Worm (Caenorhabditis elegans) whole organism, L4 larva: Measurements from ENCODE around the gene aman-1.

Experiments
- F49E8.2 ChIP-seq: sonication (generic microtip); optimal IDR thresholded peaks from 2 replicates; lab custom pipeline; 2016; ENCODE audit warnings: missing compliant biosample characterization, mild to moderate bottlenecking, missing genetic modification characterization, borderline replicate concordance
- T26A8.4 ChIP-seq: fragments of 200-800 bp; sonication (Bioruptor generic); IDR thresholded peaks from 2 replicates; pipeline ENCODE4 v1.3.6; 2022; ENCODE audit warnings: missing genetic modification characterization, missing compliant biosample characterization
- Y105C5A.15 ChIP-seq: fragments of 200-800 bp; sonication (Bioruptor generic); IDR thresholded peaks from 2 replicates; pipeline ENCODE4 v1.3.6; 2022; ENCODE audit warnings: missing genetic modification characterization, missing compliant biosample characterization
- Y5F2A.4 ChIP-seq: fragments of 200-800 bp; sonication (Bioruptor generic); optimal IDR thresholded peaks from 2 replicates; lab custom pipeline; 2018; ENCODE audit warnings: mild to moderate bottlenecking, missing genetic modification characterization, missing compliant biosample characterization
- ZK337.2 ChIP-seq: fragments of 200-800 bp; sonication (Bioruptor generic); IDR thresholded peaks from 2 replicates; pipeline ENCODE4 v1.3.6; 2022; ENCODE audit warnings: missing genetic modification reagents, missing genetic modification characterization, missing compliant biosample characterization
- aly-2 ChIP-seq: sonication (generic microtip); optimal IDR thresholded peaks from 2 replicates; lab custom pipeline; 2018; ENCODE audit warnings: missing biosample characterization, missing genetic modification characterization
- ama-1 ChIP-seq: fragments of 150-350 bp; optimal IDR thresholded peaks from 2 replicates; lab custom pipeline; 2014; ENCODE audit warnings: inconsistent platforms, mixed read lengths
- ceh-20 ChIP-seq: fragments of 200-800 bp; sonication (Bioruptor generic); IDR thresholded peaks from 2 replicates; pipeline ENCODE4 v1.3.6; 2022; ENCODE audit warnings: missing genetic modification reagents, missing genetic modification characterization, missing compliant biosample characterization
- ceh-82 ChIP-seq: sonication (generic microtip); optimal IDR thresholded peaks from 2 replicates; lab custom pipeline; 2017; ENCODE audit warnings: missing biosample characterization, missing genetic modification characterization
- ces-1 ChIP-seq: fragments of 150-350 bp; sonication (generic microtip); optimal IDR thresholded peaks from 4 replicates; lab custom pipeline; 2014; ENCODE audit warnings: missing biosample characterization, missing genetic modification reagents, missing genetic modification characterization
- daf-16 ChIP-seq, 3 experiments: sonication (generic microtip); optimal IDR thresholded peaks; 2 replicates each; lab custom pipeline; 2016 to 2017; ENCODE audit warnings: missing genetic modification characterization in 3 of 3, missing genetic modification reagents in 3 of 3, mild to moderate bottlenecking in 2 of 3, missing compliant biosample characterization in 2 of 3, missing biosample characterization in 1 of 3, moderate library complexity in 1 of 3
- daf-8 ChIP-seq: fragments of 200-800 bp; sonication (Bioruptor generic); IDR thresholded peaks from 2 replicates; pipeline ENCODE4 v1.3.6; 2022; ENCODE audit warnings: missing genetic modification characterization, missing compliant biosample characterization
- dve-1 ChIP-seq: sonication (generic microtip); optimal IDR thresholded peaks from 2 replicates; lab custom pipeline; 2017; ENCODE audit warnings: antibody characterized with exemption, mild to moderate bottlenecking, missing genetic modification characterization, missing compliant biosample characterization; ENCODE audit not compliant: insufficient read depth
- fos-1 ChIP-seq: fragments of 150-350 bp; optimal IDR thresholded peaks from 2 replicates; lab custom pipeline; 2014; ENCODE audit warnings: missing biosample characterization, missing genetic modification characterization
- hif-1 ChIP-seq, 2 experiments: sonication (generic microtip); optimal IDR thresholded peaks; 2 replicates each; lab custom pipeline; 2016 to 2017; ENCODE audit warnings: missing compliant biosample characterization in 2 of 2, missing genetic modification characterization in 2 of 2, missing genetic modification reagents in 2 of 2, missing genotype in 2 of 2, mild to moderate bottlenecking in 1 of 2
- hlh-11 ChIP-seq: fragments of 200-800 bp; sonication (Bioruptor generic); optimal IDR thresholded peaks from 2 replicates; lab custom pipeline; 2018; ENCODE audit warnings: mild to moderate bottlenecking, missing genetic modification characterization, missing compliant biosample characterization
- hlh-30 ChIP-seq: sonication (generic microtip); optimal IDR thresholded peaks from 2 replicates; lab custom pipeline; 2017; ENCODE audit warnings: antibody characterized with exemption, mild to moderate bottlenecking, missing genetic modification characterization, missing compliant biosample characterization; ENCODE audit not compliant: insufficient read depth
- hmg-1.1 ChIP-seq: fragments of 200-800 bp; sonication (Bioruptor generic); IDR thresholded peaks from 2 replicates; pipeline ENCODE4 v1.3.6; 2022; ENCODE audit warnings: missing genetic modification reagents, missing genetic modification characterization, missing compliant biosample characterization
- jun-1 ChIP-seq: fragments of 150-350 bp; optimal IDR thresholded peaks from 2 replicates; lab custom pipeline; 2014; ENCODE audit warnings: missing biosample characterization, missing genetic modification reagents, missing genetic modification characterization
- lim-7 ChIP-seq: fragments of 200-800 bp; sonication (Bioruptor generic); IDR thresholded peaks from 2 replicates; pipeline ENCODE4 v1.3.6; 2022; ENCODE audit warnings: missing genetic modification characterization, missing compliant biosample characterization
- lin-15B ChIP-seq: fragments of 150-350 bp; sonication (generic microtip); optimal IDR thresholded peaks from 3 replicates; lab custom pipeline; 2014; ENCODE audit warnings: missing biosample characterization, missing genetic modification characterization
- lin-29 ChIP-seq: fragments of 200-800 bp; sonication (Bioruptor generic); IDR thresholded peaks from 2 replicates; pipeline ENCODE4 v1.3.6; 2022; ENCODE audit warnings: missing genetic modification reagents, missing genetic modification characterization, missing compliant biosample characterization
- lin-38 ChIP-seq: fragments of 200-800 bp; sonication (Bioruptor generic); IDR thresholded peaks from 2 replicates; pipeline ENCODE4 v1.3.6; 2022; ENCODE audit warnings: missing genetic modification reagents, missing genetic modification characterization, missing compliant biosample characterization
- lin-39 ChIP-seq: fragments of 150-350 bp; optimal IDR thresholded peaks from 2 replicates; lab custom pipeline; 2014; ENCODE audit warnings: missing biosample characterization, missing genetic modification reagents, missing genetic modification characterization
- lir-3 ChIP-seq: sonication (generic microtip); optimal IDR thresholded peaks from 2 replicates; lab custom pipeline; 2016; ENCODE audit warnings: mild to moderate bottlenecking, missing genetic modification characterization, missing compliant biosample characterization
- lsy-2 ChIP-seq, 2 experiments: fragments of 150-350 bp in 1 of 2; sonication (generic microtip) in 1 of 2; optimal IDR thresholded peaks; 2 replicates each; lab custom pipeline; 2014 to 2017; ENCODE audit warnings: missing biosample characterization in 2 of 2, missing genetic modification characterization in 2 of 2
- madf-5 ChIP-seq, 2 experiments: fragments of 200-800 bp; sonication (Bioruptor generic); IDR thresholded peaks; 2 replicates each; pipeline ENCODE4 v1.3.6; 2022; ENCODE audit warnings: missing compliant biosample characterization in 2 of 2, missing genetic modification characterization in 2 of 2
- mdl-1 ChIP-seq, 2 experiments: fragments of 150-350 bp in 1 of 2; sonication (generic microtip) in 1 of 2; optimal IDR thresholded peaks; 2 replicates each; lab custom pipeline; 2014 to 2017; ENCODE audit warnings: missing biosample characterization in 2 of 2, missing genetic modification characterization in 2 of 2
- nhr-28 ChIP-seq: fragments of 150-350 bp; optimal IDR thresholded peaks from 2 replicates; lab custom pipeline; 2014; ENCODE audit warnings: missing biosample characterization, missing genetic modification characterization
- nhr-42 ChIP-seq: fragments of 200-800 bp; sonication (Bioruptor generic); IDR thresholded peaks from 2 replicates; pipeline ENCODE4 v1.3.6; 2022; ENCODE audit warnings: missing genetic modification characterization, missing compliant biosample characterization
- php-3 ChIP-seq: fragments of 200-800 bp; sonication (Bioruptor generic); IDR thresholded peaks from 2 replicates; pipeline ENCODE4 v1.3.6; 2022; ENCODE audit warnings: missing genetic modification reagents, missing genetic modification characterization, missing compliant biosample characterization
- pqm-1 ChIP-seq: sonication (generic microtip); optimal IDR thresholded peaks from 2 replicates; lab custom pipeline; 2017; ENCODE audit warnings: missing biosample characterization, missing genetic modification characterization
- rbr-2 ChIP-seq: sonication (generic microtip); optimal IDR thresholded peaks from 2 replicates; lab custom pipeline; 2016; ENCODE audit warnings: missing genotype, missing genetic modification characterization, missing compliant biosample characterization
- saeg-2 ChIP-seq: fragments of 200-800 bp; sonication (Bioruptor generic); IDR thresholded peaks from 2 replicates; pipeline ENCODE4 v1.3.6; 2022; ENCODE audit warnings: missing genetic modification reagents, missing genetic modification characterization, missing compliant biosample characterization
- spr-1 ChIP-seq: sonication (generic microtip); optimal IDR thresholded peaks from 2 replicates; lab custom pipeline; 2016; ENCODE audit warnings: mild to moderate bottlenecking, missing genetic modification characterization, missing compliant biosample characterization
- unc-39 ChIP-seq: sonication (generic microtip); optimal IDR thresholded peaks from 2 replicates; lab custom pipeline; 2017; ENCODE audit warnings: missing biosample characterization, missing genetic modification characterization
- unc-62 ChIP-seq, 3 experiments: fragments of 150-350 bp in 1 of 3; sonication (generic microtip); optimal IDR thresholded peaks in 2 of 3; peaks in 1 of 3; 1 replicate in 1 of 3; 2 replicates in 2 of 3; lab custom pipeline; 2014 to 2017; ENCODE audit warnings: missing biosample characterization in 3 of 3, missing genetic modification characterization in 3 of 3, missing genetic modification reagents in 3 of 3, missing genotype in 1 of 3
- vab-7 ChIP-seq: fragments of 200-800 bp; sonication (Bioruptor generic); IDR thresholded peaks from 2 replicates; pipeline ENCODE4 v1.3.6; 2022; ENCODE audit warnings: missing genetic modification reagents, missing genetic modification characterization, missing compliant biosample characterization
- ztf-7 ChIP-seq: fragments of 150-350 bp; optimal IDR thresholded peaks from 2 replicates; lab custom pipeline; 2014; ENCODE audit warnings: missing biosample characterization, missing genetic modification characterization

aman-1 gene

DNA sequence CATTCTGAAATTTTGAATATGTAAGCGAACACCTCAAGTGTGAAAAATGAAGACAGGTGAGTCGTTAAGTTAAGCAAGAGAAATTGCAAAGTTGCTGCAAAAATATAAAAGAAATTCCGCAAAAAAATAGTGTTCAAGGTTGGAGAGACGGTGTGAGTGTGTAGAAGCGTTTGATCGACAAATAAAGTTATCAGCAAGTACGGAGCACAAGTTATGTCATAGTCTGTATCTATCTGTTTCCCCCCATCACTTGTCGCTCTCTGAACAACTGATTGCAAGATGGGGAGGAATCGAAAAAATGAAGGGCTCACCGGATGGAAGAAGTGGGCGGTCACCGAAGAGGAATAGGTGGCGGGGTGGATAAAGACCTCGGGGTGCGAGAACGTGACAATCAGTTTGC is 16.2 kb downstream of the aman-1 start, which contains the start of gene lon-2:
Gene lon-2 (minus strand): TSS at position 4 of the 400 bp plus-strand sequence.
- no peak for TF ChIP-seq unc-39 (tag; lab: Kevin White, UChicago)
- TF ChIP-seq nhr-28 (tag; lab: Kevin White, UChicago): peak; percentile 81
- peak; percentile 14 for TF ChIP-seq dve-1 (tag; lab: Kevin White, UChicago)
- TF ChIP-seq daf-16 (GFP tag; optimal IDR thresholded peaks at IDR 0.05; lab: Kevin White, UChicago): no peak
- peak; percentile 22 for TF ChIP-seq daf-16 (tag; optimal IDR thresholded peaks at IDR 0.05; lab: Kevin White, UChicago)
- TF ChIP-seq ztf-7 (tag; lab: Kevin White, UChicago): no peak
- no peak for TF ChIP-seq spr-1 (tag; lab: Kevin White, UChicago)
- peak; percentile 80 for TF ChIP-seq pqm-1 (tag; lab: Kevin White, UChicago)
- TF ChIP-seq lin-15B (tag; lab: Kevin White, UChicago): no peak
- TF ChIP-seq hlh-11: peak; percentile 43
- peak; percentile 7 for TF ChIP-seq hlh-30 (tag; lab: Kevin White, UChicago)

DNA sequence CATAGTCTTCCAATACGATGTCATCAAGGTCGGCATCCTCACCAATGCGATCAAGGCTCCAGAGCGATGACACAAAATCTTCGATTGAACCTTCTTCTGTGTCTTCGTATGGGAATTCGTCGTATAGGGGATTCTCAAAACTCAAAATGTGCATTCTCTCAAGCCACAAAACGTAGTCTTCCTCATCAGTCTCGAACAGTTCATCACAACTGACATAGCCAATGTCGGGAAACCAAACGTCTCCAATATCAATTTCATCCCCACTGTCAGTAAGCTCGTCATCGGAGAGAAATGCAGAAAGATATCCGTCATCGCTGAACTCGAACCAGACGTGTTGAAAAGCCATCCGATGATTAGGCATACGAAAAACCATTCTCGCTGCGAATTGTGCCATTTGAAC is 21.8 kb downstream of the aman-1 start, which contains the start of gene C39E6.2:
Gene C39E6.2 (minus strand): TSS at position 394 of the 400 bp plus-strand sequence.
- no peak for TF ChIP-seq ceh-20 (GFP tag; lab: Robert Waterston, UW)
- peak in 1 of 2 experiments; percentile 94 for TF ChIP-seq unc-62 (GFP tag; optimal IDR thresholded peaks at IDR 0.05 in 1 of 2; lab: Kevin White, UChicago)
- TF ChIP-seq unc-62 (tag; optimal IDR thresholded peaks at IDR 0.05; lab: Kevin White, UChicago): no peak
- TF ChIP-seq lin-38: no peak
- TF ChIP-seq ZK337.2 (GFP tag; lab: Robert Waterston, UW): no peak
- no peak for TF ChIP-seq jun-1 (tag; lab: Kevin White, UChicago)

DNA sequence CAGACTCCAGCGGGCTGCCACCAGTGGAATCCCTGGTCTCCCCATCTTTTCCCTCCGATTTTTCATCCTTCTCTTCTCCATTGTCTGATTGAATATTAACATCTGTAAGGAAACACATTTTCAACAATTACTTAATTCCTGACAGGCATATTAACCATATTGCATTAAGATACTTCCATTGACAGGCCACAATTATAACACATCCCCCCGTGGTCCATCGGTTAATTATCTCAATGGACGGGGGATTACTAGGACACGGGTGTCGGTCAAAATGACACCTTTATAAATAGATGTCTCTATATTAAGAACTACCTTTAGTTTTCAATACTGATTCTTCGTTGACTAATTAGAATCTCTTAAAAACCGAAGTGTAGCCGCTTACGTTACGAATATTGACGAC is 26.8 kb downstream of the aman-1 start:
- no peak for TF ChIP-seq hif-1 (tag; optimal IDR thresholded peaks at IDR 0.05; lab: Kevin White, UChicago)
- no peak for TF ChIP-seq ztf-7 (tag; lab: Kevin White, UChicago)
- no peak for TF ChIP-seq F49E8.2 (tag; lab: Kevin White, UChicago)
- TF ChIP-seq php-3 (GFP tag; lab: Robert Waterston, UW): no peak
- no peak for TF ChIP-seq fos-1 (tag; lab: Kevin White, UChicago)
- TF ChIP-seq ama-1 (lab: Kevin White, UChicago): no peak

DNA sequence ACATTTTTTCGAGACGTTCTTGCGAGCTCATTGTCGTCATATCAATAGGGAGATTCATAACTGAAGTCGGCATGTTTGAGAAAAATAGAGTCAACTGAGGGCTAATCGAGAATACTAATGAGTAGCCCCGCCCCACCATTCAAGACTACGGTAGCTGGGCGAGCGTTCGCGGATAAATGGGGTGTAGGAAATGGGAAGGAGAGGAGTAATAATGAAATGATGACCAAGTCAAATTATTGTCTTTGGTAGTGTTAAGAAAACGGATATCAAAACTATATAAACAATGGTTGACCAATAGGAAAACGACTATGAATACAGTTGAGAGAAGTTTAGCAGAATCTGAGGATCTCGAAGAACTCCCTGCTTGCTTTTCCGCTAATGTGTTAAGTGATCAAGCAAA is 28.6 kb downstream of the aman-1 start, which contains the start of gene mls-2:
Gene mls-2 (minus strand): TSS at position 101 of the 400 bp plus-strand sequence.
- TF ChIP-seq lin-29: no peak
- no peak for TF ChIP-seq saeg-2
- TF ChIP-seq ceh-82: no peak
- no peak for TF ChIP-seq madf-5 (GFP tag; IDR thresholded peaks at IDR 0.05; lab: Robert Waterston, UW)
- TF ChIP-seq aly-2: no peak
- TF ChIP-seq hmg-1.1 (GFP tag; lab: Robert Waterston, UW): no peak
- no peak for TF ChIP-seq lir-3 (tag; lab: Kevin White, UChicago)
- no peak for TF ChIP-seq Y5F2A.4 (GFP tag; lab: Kevin White, UChicago)
- TF ChIP-seq unc-39 (tag; lab: Kevin White, UChicago): no peak
- TF ChIP-seq lin-39 (tag; lab: Kevin White, UChicago): no peak

DNA sequence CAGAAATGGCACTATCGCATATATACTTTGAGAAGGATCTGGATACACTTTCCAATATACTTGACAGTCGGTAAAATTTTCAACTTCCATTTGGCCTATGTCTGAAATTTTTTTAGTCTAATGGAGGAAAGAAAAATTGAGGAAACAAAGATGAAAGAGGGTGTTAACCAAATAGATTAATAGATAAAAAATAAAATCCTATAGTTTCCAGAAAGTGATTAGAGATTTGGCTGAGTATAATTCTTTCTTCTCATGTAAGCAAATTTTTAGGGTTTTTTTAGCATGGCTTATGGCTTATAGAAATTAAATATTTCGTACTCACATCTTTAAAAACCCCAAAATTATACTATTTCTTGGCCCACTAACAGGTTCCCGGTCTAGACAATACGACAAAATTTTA is 37.0 kb downstream of the aman-1 start, which contains the start of gene npr-1:
Gene npr-1 (minus strand): TSS at position 101 of the 400 bp plus-strand sequence.
- TF ChIP-seq lin-15B (tag; lab: Kevin White, UChicago) (no peak), rbr-2 (no peak), T26A8.4 (GFP tag; lab: Robert Waterston, UW) (no peak), lsy-2 (tag; optimal IDR thresholded peaks at IDR 0.05; lab: Kevin White, UChicago) (no peak), mdl-1 (tag; optimal IDR thresholded peaks at IDR 0.05; lab: Kevin White, UChicago) (no peak), ces-1 (GFP tag; lab: Kevin White, UChicago) (no peak), daf-8 (GFP tag; lab: Robert Waterston, UW) (no peak), hlh-30 (tag; lab: Kevin White, UChicago) (no peak), lim-7 (GFP tag; lab: Robert Waterston, UW) (no peak), lir-3 (tag; lab: Kevin White, UChicago) (no peak), nhr-42 (GFP tag; lab: Robert Waterston, UW) (no peak), vab-7 (GFP tag; lab: Robert Waterston, UW) (no peak), daf-16 (GFP tag; optimal IDR thresholded peaks at IDR 0.05; lab: Kevin White, UChicago) (no peak), daf-16 (tag; optimal IDR thresholded peaks at IDR 0.05; lab: Kevin White, UChicago) (no peak), Y105C5A.15 (GFP tag; lab: Robert Waterston, UW) (no peak)
- TF ChIP-seq, all 104 proteins: peak for 0
